Worm (Caenorhabditis elegans): Measurements from ENCODE around the gene srg-9.

Gene srg-9

ce11 chrIII:6240528-6240927 lies 16.0 kb downstream of the srg-9 start, which contains the start of gene T12A2.3:
TSS of gene T12A2.3 (plus strand) at chrIII:6240828.
- TF ChIP-seq lsy-2 (tag; optimal IDR thresholded peaks at IDR 0.05) (no peak), egl-27 (tag; optimal IDR thresholded peaks at IDR 0.05) (no peak), blmp-1 (tag; optimal IDR thresholded peaks at IDR 0.05; ENCODE audit: insufficient read depth) (no peak), nhr-23 (tag; optimal IDR thresholded peaks at IDR 0.05) (no peak), peb-1 (tag; optimal IDR thresholded peaks at IDR 0.05) (no peak), dmd-4 (tag; optimal IDR thresholded peaks at IDR 0.05) (no peak), nhr-77 (tag; optimal IDR thresholded peaks at IDR 0.05) (no peak), gmeb-1 (tag; optimal IDR thresholded peaks at IDR 0.05) (no peak), sma-9 (GFP tag; optimal IDR thresholded peaks at IDR 0.05) (no peak), sma-9 (tag; optimal IDR thresholded peaks at IDR 0.05) (no peak), ama-1 (optimal IDR thresholded peaks at IDR 0.05) (no peak), mbf-1 (tag; optimal IDR thresholded peaks at IDR 0.05) (no peak)

- no peak for TF ChIP-seq nhr-23 (tag; optimal IDR thresholded peaks at IDR 0.05)
- no peak for TF ChIP-seq crh-2 (tag; optimal IDR thresholded peaks at IDR 0.05)
- TF ChIP-seq nhr-21 (tag; optimal IDR thresholded peaks at IDR 0.05): no peak
These were observed 19.9 kb downstream of the srg-9 start, which contains the start of gene T12A2.21 for ce11 chrIII:6236649-6237048. TSS of gene T12A2.21 (minus strand) at chrIII:6236749.

- TF ChIP-seq ztf-4 (tag; optimal IDR thresholded peaks at IDR 0.05) (no peak), fos-1 (tag; optimal IDR thresholded peaks at IDR 0.05) (peak; percentile 89), elt-1 (tag; optimal IDR thresholded peaks at IDR 0.05) (no peak), lin-11 (tag; optimal IDR thresholded peaks at IDR 0.05) (no peak), unc-55 (GFP tag; optimal IDR thresholded peaks at IDR 0.05) (no peak), sem-4 (tag; optimal IDR thresholded peaks at IDR 0.05) (no peak), egl-27 (tag; optimal IDR thresholded peaks at IDR 0.05) (peak; percentile 39), mbf-1 (tag; optimal IDR thresholded peaks at IDR 0.05) (no peak), lin-13 (GFP tag; optimal IDR thresholded peaks at IDR 0.05) (no peak), C34F6.9 (tag; optimal IDR thresholded peaks at IDR 0.05) (peak; percentile 17), snpc-4 (tag; optimal IDR thresholded peaks at IDR 0.05) (no peak), crh-2 (tag; optimal IDR thresholded peaks at IDR 0.05) (peak; percentile 59), nhr-12 (tag; optimal IDR thresholded peaks at IDR 0.05) (no peak), blmp-1 (tag; optimal IDR thresholded peaks at IDR 0.05; ENCODE audit: insufficient read depth) (no peak), elt-3 (tag; optimal IDR thresholded peaks at IDR 0.05) (no peak)
These were observed 24.7 kb downstream of the srg-9 start for ce11 chrIII:6231880-6232279.

- TF ChIP-seq egl-27 (tag; optimal IDR thresholded peaks at IDR 0.05) (no peak), sem-4 (tag; optimal IDR thresholded peaks at IDR 0.05) (no peak), nhr-23 (tag; optimal IDR thresholded peaks at IDR 0.05) (no peak), nhr-12 (tag; optimal IDR thresholded peaks at IDR 0.05) (no peak), blmp-1 (tag; optimal IDR thresholded peaks at IDR 0.05; ENCODE audit: insufficient read depth) (no peak), crh-2 (tag; optimal IDR thresholded peaks at IDR 0.05) (no peak)
These were observed 25.7 kb downstream of the srg-9 start, which contains the start of gene esyt-2 for ce11 chrIII:6230870-6231269. TSS of gene esyt-2 (minus strand) at chrIII:6230970.

ce11 chrIII:6221403-6221802 lies 35.2 kb downstream of the srg-9 start:
- TF ChIP-seq unc-55 (GFP tag; optimal IDR thresholded peaks at IDR 0.05): peak; percentile 8
- TF ChIP-seq sma-9 (GFP tag; optimal IDR thresholded peaks at IDR 0.05): no peak
- no peak for TF ChIP-seq sma-9 (tag; optimal IDR thresholded peaks at IDR 0.05)

ce11 chrIII:6216833-6217466 lies 39.6 kb downstream of the srg-9 start, which contains the start of gene hot-4:
TSS of gene hot-4 (plus strand) at chrIII:6217416.
- TF ChIP-seq Y55F3AM.14 (GFP tag; optimal IDR thresholded peaks at IDR 0.05): no peak
- no peak for TF ChIP-seq ama-1 (optimal IDR thresholded peaks at IDR 0.05)
- no peak for TF ChIP-seq nhr-129 (tag; optimal IDR thresholded peaks at IDR 0.05)
- no peak for TF ChIP-seq mdl-1 (tag; optimal IDR thresholded peaks at IDR 0.05)
- no peak for TF ChIP-seq nhr-25 (tag; optimal IDR thresholded peaks at IDR 0.05)
- TF ChIP-seq unc-62 (GFP tag; optimal IDR thresholded peaks at IDR 0.05): no peak

Data from whole organism, L2 larva.